Worm (Caenorhabditis elegans) whole organism, L2 larva: ENCODE data around the gene lelo-4.

ENCODE experiments used
- C34F6.9 ChIP-seq: fragments of 150-350 bp; optimal IDR thresholded peaks from 2 replicates; lab custom pipeline; 2014; ENCODE audit warnings: missing biosample characterization, missing genetic modification characterization
- F13H6.1 ChIP-seq: sonication (generic microtip); optimal IDR thresholded peaks from 2 replicates; lab custom pipeline; 2016; ENCODE audit warnings: missing genetic modification characterization, missing compliant biosample characterization
- R02D3.7 ChIP-seq: fragments of 150-350 bp; optimal IDR thresholded peaks from 2 replicates; lab custom pipeline; 2014; ENCODE audit warnings: missing biosample characterization, missing genetic modification characterization
- Y55F3AM.14 ChIP-seq: fragments of 200-800 bp; sonication (Bioruptor generic); optimal IDR thresholded peaks from 2 replicates; lab custom pipeline; 2018; ENCODE audit warnings: mild to moderate bottlenecking, missing genetic modification characterization, missing compliant biosample characterization
- ZK546.5 ChIP-seq: sonication (generic microtip); optimal IDR thresholded peaks from 2 replicates; lab custom pipeline; 2017; ENCODE audit warnings: missing biosample characterization, missing genetic modification characterization
- alr-1 ChIP-seq: fragments of 150-350 bp; optimal IDR thresholded peaks from 2 replicates; lab custom pipeline; 2014; ENCODE audit warnings: missing biosample characterization, missing genetic modification characterization
- aly-2 ChIP-seq: fragments of 150-350 bp; optimal IDR thresholded peaks from 2 replicates; lab custom pipeline; 2014; ENCODE audit warnings: missing biosample characterization, missing genetic modification characterization
- ama-1 ChIP-seq: fragments of 150-350 bp; optimal IDR thresholded peaks from 2 replicates; lab custom pipeline; 2018; ENCODE audit warnings: inconsistent platforms
- blmp-1 ChIP-seq: sonication (generic microtip); optimal IDR thresholded peaks from 2 replicates; lab custom pipeline; 2017; ENCODE audit warnings: missing genetic modification characterization, mild to moderate bottlenecking, missing compliant biosample characterization, antibody characterized with exemption, moderate library complexity; ENCODE audit not compliant: insufficient read depth
- ceh-16 ChIP-seq: fragments of 150-350 bp; optimal IDR thresholded peaks from 2 replicates; lab custom pipeline; 2014; ENCODE audit warnings: missing biosample characterization, missing genetic modification characterization
- crh-2 ChIP-seq: sonication (generic microtip); optimal IDR thresholded peaks from 2 replicates; lab custom pipeline; 2017; ENCODE audit warnings: missing biosample characterization, missing genetic modification characterization
- dmd-4 ChIP-seq: sonication (generic microtip); optimal IDR thresholded peaks from 2 replicates; lab custom pipeline; 2017; ENCODE audit warnings: missing biosample characterization, missing genetic modification characterization
- egl-27 ChIP-seq: sonication (generic microtip); optimal IDR thresholded peaks from 3 replicates; lab custom pipeline; 2017; ENCODE audit warnings: missing biosample characterization, missing genetic modification reagents, missing genetic modification characterization
- elt-1 ChIP-seq: fragments of 150-350 bp; optimal IDR thresholded peaks from 2 replicates; lab custom pipeline; 2014; ENCODE audit warnings: missing biosample characterization, missing genetic modification characterization
- elt-3 ChIP-seq: sonication (generic microtip); optimal IDR thresholded peaks from 2 replicates; lab custom pipeline; 2017; ENCODE audit warnings: missing biosample characterization, missing genetic modification characterization
- fos-1 ChIP-seq: fragments of 150-350 bp; optimal IDR thresholded peaks from 2 replicates; lab custom pipeline; 2014; ENCODE audit warnings: missing biosample characterization, missing genetic modification characterization
- gmeb-1 ChIP-seq: fragments of 150-350 bp; optimal IDR thresholded peaks from 2 replicates; lab custom pipeline; 2014; ENCODE audit warnings: missing biosample characterization, missing genetic modification characterization
- lin-11 ChIP-seq: fragments of 150-350 bp; sonication (generic microtip); optimal IDR thresholded peaks from 2 replicates; lab custom pipeline; 2014; ENCODE audit warnings: missing biosample characterization, missing genetic modification characterization, inconsistent platforms, mixed read lengths
- lin-13 ChIP-seq: fragments of 150-350 bp; optimal IDR thresholded peaks from 2 replicates; lab custom pipeline; 2014; ENCODE audit warnings: missing biosample characterization, missing genetic modification reagents, missing genetic modification characterization
- lin-39 ChIP-seq: fragments of 150-350 bp; optimal IDR thresholded peaks from 2 replicates; lab custom pipeline; 2014; ENCODE audit warnings: missing biosample characterization, missing genetic modification reagents, missing genetic modification characterization
- lsy-2 ChIP-seq, 2 experiments: fragments of 150-350 bp in 1 of 2; sonication (generic microtip) in 1 of 2; optimal IDR thresholded peaks; 2 replicates each; lab custom pipeline; 2014 to 2017; ENCODE audit warnings: missing biosample characterization in 2 of 2, missing genetic modification characterization in 2 of 2
- mab-5 ChIP-seq: fragments of 150-350 bp; optimal IDR thresholded peaks from 2 replicates; lab custom pipeline; 2014; ENCODE audit warnings: missing biosample characterization, missing genetic modification characterization
- mbf-1 ChIP-seq: sonication (generic microtip); optimal IDR thresholded peaks from 2 replicates; lab custom pipeline; 2017; ENCODE audit warnings: missing biosample characterization, missing genetic modification characterization
- mdl-1 ChIP-seq, 2 experiments: fragments of 150-350 bp in 1 of 2; sonication (generic microtip) in 1 of 2; optimal IDR thresholded peaks; 2 replicates each; lab custom pipeline; 2017; ENCODE audit warnings: missing biosample characterization in 2 of 2, missing genetic modification characterization in 2 of 2
- nhr-10 ChIP-seq: sonication (generic microtip); optimal IDR thresholded peaks from 2 replicates; lab custom pipeline; 2017; ENCODE audit warnings: missing biosample characterization, missing genetic modification characterization
- nhr-11 ChIP-seq: fragments of 150-350 bp; optimal IDR thresholded peaks from 2 replicates; lab custom pipeline; 2014; ENCODE audit warnings: missing biosample characterization, missing genetic modification characterization
- nhr-12 ChIP-seq: fragments of 150-350 bp; optimal IDR thresholded peaks from 2 replicates; lab custom pipeline; 2014; ENCODE audit warnings: missing biosample characterization, missing genetic modification characterization
- nhr-129 ChIP-seq: fragments of 150-350 bp; optimal IDR thresholded peaks from 2 replicates; lab custom pipeline; 2014; ENCODE audit warnings: missing biosample characterization, missing genetic modification characterization
- nhr-21 ChIP-seq: fragments of 150-350 bp; optimal IDR thresholded peaks from 2 replicates; lab custom pipeline; 2014; ENCODE audit warnings: missing biosample characterization, missing genetic modification characterization
- nhr-237 ChIP-seq: fragments of 150-350 bp; optimal IDR thresholded peaks from 2 replicates; lab custom pipeline; 2014; ENCODE audit warnings: missing biosample characterization, missing genetic modification characterization
- nhr-25 ChIP-seq: fragments of 150-350 bp; sonication (generic microtip); optimal IDR thresholded peaks from 3 replicates; lab custom pipeline; 2014; ENCODE audit warnings: missing biosample characterization, missing genetic modification characterization
- nhr-6 ChIP-seq: fragments of 150-350 bp; optimal IDR thresholded peaks from 2 replicates; lab custom pipeline; 2014; ENCODE audit warnings: missing biosample characterization, missing genetic modification characterization
- peb-1 ChIP-seq: fragments of 150-350 bp; optimal IDR thresholded peaks from 2 replicates; lab custom pipeline; 2014; ENCODE audit warnings: missing biosample characterization, missing genetic modification characterization
- sem-4 ChIP-seq: fragments of 150-350 bp; optimal IDR thresholded peaks from 2 replicates; lab custom pipeline; 2014; ENCODE audit warnings: missing biosample characterization, missing genetic modification reagents, missing genetic modification characterization
- skn-1 ChIP-seq: sonication (generic microtip); optimal IDR thresholded peaks from 2 replicates; lab custom pipeline; 2017; ENCODE audit warnings: missing biosample characterization, missing genetic modification characterization
- sma-3 ChIP-seq: sonication (generic microtip); optimal IDR thresholded peaks from 2 replicates; lab custom pipeline; 2016; ENCODE audit warnings: missing genetic modification reagents, missing genetic modification characterization, missing compliant biosample characterization
- sma-9 ChIP-seq, 2 experiments: fragments of 150-350 bp in 1 of 2; sonication (generic microtip) in 1 of 2; optimal IDR thresholded peaks; 2 replicates each; lab custom pipeline; 2014 to 2016; ENCODE audit warnings: missing genetic modification characterization in 2 of 2, mild to moderate bottlenecking in 1 of 2, missing biosample characterization in 1 of 2, missing compliant biosample characterization in 1 of 2, missing genetic modification reagents in 1 of 2, moderate library complexity in 1 of 2
- snpc-4 ChIP-seq: fragments of 150-350 bp; optimal IDR thresholded peaks from 2 replicates; lab custom pipeline; 2014; ENCODE audit warnings: missing biosample characterization, missing genetic modification characterization
- unc-55 ChIP-seq: fragments of 150-350 bp; sonication (generic microtip); optimal IDR thresholded peaks from 3 replicates; lab custom pipeline; 2014; ENCODE audit warnings: missing biosample characterization, missing genetic modification reagents, missing genetic modification characterization
- unc-62 ChIP-seq: fragments of 150-350 bp; optimal IDR thresholded peaks from 2 replicates; lab custom pipeline; 2014; ENCODE audit warnings: missing biosample characterization, missing genetic modification reagents, missing genetic modification characterization
- zag-1 ChIP-seq: fragments of 150-350 bp; optimal IDR thresholded peaks from 2 replicates; lab custom pipeline; 2014; ENCODE audit warnings: missing biosample characterization, missing genetic modification characterization
- ztf-1 ChIP-seq: fragments of 200-800 bp; sonication (Bioruptor generic); conservative IDR thresholded peaks from 2 replicates; pipeline ENCODE4 v1.3.6; 2022; ENCODE audit warnings: missing genetic modification characterization, missing compliant biosample characterization
- ztf-11 ChIP-seq: sonication (generic microtip); optimal IDR thresholded peaks from 2 replicates; lab custom pipeline; 2017; ENCODE audit warnings: missing biosample characterization, missing genetic modification characterization
- ztf-4 ChIP-seq: fragments of 150-350 bp; optimal IDR thresholded peaks from 2 replicates; lab custom pipeline; 2014; ENCODE audit warnings: missing biosample characterization, missing genetic modification characterization

The lelo-4 gene

DNA sequence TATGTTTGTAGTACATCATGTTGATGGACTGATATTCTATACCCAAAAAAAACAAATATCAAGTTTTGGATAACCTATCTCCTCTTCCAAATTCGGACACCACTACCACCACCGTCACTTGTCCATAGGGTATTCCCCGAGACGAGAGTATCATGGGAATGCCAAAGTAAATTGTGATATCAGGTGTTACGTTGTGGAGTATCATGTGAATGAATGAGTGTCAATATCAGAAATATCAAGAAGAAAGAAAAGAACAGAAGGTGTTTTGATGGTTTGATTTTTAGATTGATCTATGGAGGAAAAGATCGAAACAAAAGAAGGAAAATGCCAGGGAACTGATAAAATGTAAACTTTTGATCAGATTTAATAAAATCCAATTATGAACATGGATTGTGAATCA lies 16.5 kb upstream of the lelo-4 start:
- TF ChIP-seq skn-1 (no peak), nhr-21 (tag; lab: Kevin White, UChicago) (peak; percentile 35), aly-2 (tag; lab: Kevin White, UChicago) (no peak), nhr-237 (no peak), ama-1 (lab: Kevin White, UChicago) (no peak), unc-62 (GFP tag; lab: Kevin White, UChicago) (no peak), blmp-1 (tag; lab: Kevin White, UChicago) (no peak), mab-5 (tag; lab: Kevin White, UChicago) (no peak), nhr-6 (tag; lab: Kevin White, UChicago) (no peak), mbf-1 (tag; lab: Kevin White, UChicago) (no peak), lin-13 (GFP tag; lab: Kevin White, UChicago) (no peak), nhr-12 (tag; lab: Kevin White, UChicago) (no peak), nhr-11 (tag; lab: Kevin White, UChicago) (no peak), mdl-1 (tag; optimal IDR thresholded peaks at IDR 0.05; lab: Kevin White, UChicago) (no peak), C34F6.9 (tag; lab: Kevin White, UChicago) (peak; percentile 43), egl-27 (tag; lab: Kevin White, UChicago) (no peak), sma-3 (GFP tag; lab: Kevin White, UChicago) (peak; percentile 27), dmd-4 (tag; lab: Kevin White, UChicago) (no peak), crh-2 (peak; percentile 49), zag-1 (tag; lab: Kevin White, UChicago) (no peak), gmeb-1 (tag; lab: Kevin White, UChicago) (peak; percentile 60), ceh-16 (tag; lab: Kevin White, UChicago) (no peak), fos-1 (tag; lab: Kevin White, UChicago) (peak; percentile 32), ZK546.5 (no peak), lsy-2 (tag; optimal IDR thresholded peaks at IDR 0.05; lab: Kevin White, UChicago) (peak in 1 of 2 experiments; percentile 44), nhr-129 (tag; lab: Kevin White, UChicago) (peak; percentile 86), alr-1 (tag; lab: Kevin White, UChicago) (no peak), sma-9 (GFP tag; optimal IDR thresholded peaks at IDR 0.05; lab: Kevin White, UChicago) (peak; percentile 80), sma-9 (tag; optimal IDR thresholded peaks at IDR 0.05; lab: Kevin White, UChicago) (no peak), sem-4 (tag; lab: Kevin White, UChicago) (no peak), lin-11 (tag; lab: Kevin White, UChicago) (no peak), ztf-11 (tag; lab: Kevin White, UChicago) (no peak), elt-1 (tag; lab: Kevin White, UChicago) (no peak), elt-3 (tag; lab: Kevin White, UChicago) (no peak), Y55F3AM.14 (GFP tag; lab: Kevin White, UChicago) (no peak), lin-39 (no peak), F13H6.1 (tag; lab: Kevin White, UChicago) (peak; percentile 10), peb-1 (no peak), nhr-10 (tag; lab: Kevin White, UChicago) (no peak), R02D3.7 (no peak), ztf-1 (no peak), nhr-25 (tag; lab: Kevin White, UChicago) (no peak), unc-55 (GFP tag; lab: Kevin White, UChicago) (no peak), snpc-4 (tag; lab: Kevin White, UChicago) (peak; percentile 59), ztf-4 (peak; percentile 34)

DNA sequence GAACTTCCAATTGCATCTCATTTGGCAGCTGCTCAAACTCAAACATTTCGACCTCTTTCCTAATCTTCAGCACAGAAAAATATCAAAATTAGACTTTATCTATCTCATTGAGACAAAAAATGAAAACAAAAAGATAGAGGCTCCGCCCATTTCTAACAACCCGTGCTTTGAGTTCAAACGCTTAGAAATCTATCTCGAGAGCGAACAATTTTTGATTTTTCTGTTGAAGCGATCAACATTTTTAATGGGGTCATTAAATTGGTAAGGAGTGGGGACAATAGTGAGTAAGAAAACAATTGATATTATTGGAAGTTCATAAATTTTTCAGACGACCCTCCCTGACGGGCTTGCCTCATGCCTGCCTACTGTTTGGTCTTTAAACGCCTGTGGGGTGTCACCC lies 15.9 kb upstream of the lelo-4 start, which contains the start of the genes C25H3.10 and C25H3.1:
Gene C25H3.10, minus strand, starts transcription at position 101 of the 400 bp plus-strand sequence.
Gene C25H3.1, plus strand, starts transcription at position 203 of the 400 bp plus-strand sequence.
- TF ChIP-seq nhr-25 (tag; lab: Kevin White, UChicago) (no peak), peb-1 (no peak), snpc-4 (tag; lab: Kevin White, UChicago) (peak; percentile 6)
